Worm (Caenorhabditis elegans) whole organism, L2 larva: ENCODE data around the gene egl-21.

Source experiments
- R02D3.7 ChIP-seq: fragments of 150-350 bp; optimal IDR thresholded peaks from 2 replicates; lab custom pipeline; 2014; ENCODE audit warnings: missing biosample characterization, missing genetic modification characterization
- Y55F3AM.14 ChIP-seq: fragments of 200-800 bp; sonication (Bioruptor generic); optimal IDR thresholded peaks from 2 replicates; lab custom pipeline; 2018; ENCODE audit warnings: mild to moderate bottlenecking, missing genetic modification characterization, missing compliant biosample characterization
- alr-1 ChIP-seq: fragments of 150-350 bp; optimal IDR thresholded peaks from 2 replicates; lab custom pipeline; 2014; ENCODE audit warnings: missing biosample characterization, missing genetic modification characterization
- aly-2 ChIP-seq: fragments of 150-350 bp; optimal IDR thresholded peaks from 2 replicates; lab custom pipeline; 2014; ENCODE audit warnings: missing biosample characterization, missing genetic modification characterization
- ama-1 ChIP-seq: fragments of 150-350 bp; optimal IDR thresholded peaks from 2 replicates; lab custom pipeline; 2018; ENCODE audit warnings: inconsistent platforms
- blmp-1 ChIP-seq: sonication (generic microtip); optimal IDR thresholded peaks from 2 replicates; lab custom pipeline; 2017; ENCODE audit warnings: missing genetic modification characterization, mild to moderate bottlenecking, missing compliant biosample characterization, antibody characterized with exemption, moderate library complexity; ENCODE audit not compliant: insufficient read depth
- ceh-16 ChIP-seq: fragments of 150-350 bp; optimal IDR thresholded peaks from 2 replicates; lab custom pipeline; 2014; ENCODE audit warnings: missing biosample characterization, missing genetic modification characterization
- crh-2 ChIP-seq: sonication (generic microtip); optimal IDR thresholded peaks from 2 replicates; lab custom pipeline; 2017; ENCODE audit warnings: missing biosample characterization, missing genetic modification characterization
- dmd-4 ChIP-seq: sonication (generic microtip); optimal IDR thresholded peaks from 2 replicates; lab custom pipeline; 2017; ENCODE audit warnings: missing biosample characterization, missing genetic modification characterization
- egl-27 ChIP-seq: sonication (generic microtip); optimal IDR thresholded peaks from 3 replicates; lab custom pipeline; 2017; ENCODE audit warnings: missing biosample characterization, missing genetic modification reagents, missing genetic modification characterization
- elt-1 ChIP-seq: fragments of 150-350 bp; optimal IDR thresholded peaks from 2 replicates; lab custom pipeline; 2014; ENCODE audit warnings: missing biosample characterization, missing genetic modification characterization
- fos-1 ChIP-seq: fragments of 150-350 bp; optimal IDR thresholded peaks from 2 replicates; lab custom pipeline; 2014; ENCODE audit warnings: missing biosample characterization, missing genetic modification characterization
- gmeb-1 ChIP-seq: fragments of 150-350 bp; optimal IDR thresholded peaks from 2 replicates; lab custom pipeline; 2014; ENCODE audit warnings: missing biosample characterization, missing genetic modification characterization
- lin-13 ChIP-seq: fragments of 150-350 bp; optimal IDR thresholded peaks from 2 replicates; lab custom pipeline; 2014; ENCODE audit warnings: missing biosample characterization, missing genetic modification reagents, missing genetic modification characterization
- lin-39 ChIP-seq: fragments of 150-350 bp; optimal IDR thresholded peaks from 2 replicates; lab custom pipeline; 2014; ENCODE audit warnings: missing biosample characterization, missing genetic modification reagents, missing genetic modification characterization
- lsy-2 ChIP-seq, 2 experiments: fragments of 150-350 bp in 1 of 2; sonication (generic microtip) in 1 of 2; optimal IDR thresholded peaks; 2 replicates each; lab custom pipeline; 2014 to 2017; ENCODE audit warnings: missing biosample characterization in 2 of 2, missing genetic modification characterization in 2 of 2
- mab-5 ChIP-seq: fragments of 150-350 bp; optimal IDR thresholded peaks from 2 replicates; lab custom pipeline; 2014; ENCODE audit warnings: missing biosample characterization, missing genetic modification characterization
- mdl-1 ChIP-seq, 2 experiments: fragments of 150-350 bp in 1 of 2; sonication (generic microtip) in 1 of 2; optimal IDR thresholded peaks; 2 replicates each; lab custom pipeline; 2017; ENCODE audit warnings: missing biosample characterization in 2 of 2, missing genetic modification characterization in 2 of 2
- nhr-10 ChIP-seq: sonication (generic microtip); optimal IDR thresholded peaks from 2 replicates; lab custom pipeline; 2017; ENCODE audit warnings: missing biosample characterization, missing genetic modification characterization
- nhr-129 ChIP-seq: fragments of 150-350 bp; optimal IDR thresholded peaks from 2 replicates; lab custom pipeline; 2014; ENCODE audit warnings: missing biosample characterization, missing genetic modification characterization
- nhr-23 ChIP-seq: fragments of 150-350 bp; optimal IDR thresholded peaks from 2 replicates; lab custom pipeline; 2014; ENCODE audit warnings: missing biosample characterization, missing genetic modification reagents, missing genetic modification characterization
- nhr-237 ChIP-seq: fragments of 150-350 bp; optimal IDR thresholded peaks from 2 replicates; lab custom pipeline; 2014; ENCODE audit warnings: missing biosample characterization, missing genetic modification characterization
- nhr-25 ChIP-seq: fragments of 150-350 bp; sonication (generic microtip); optimal IDR thresholded peaks from 3 replicates; lab custom pipeline; 2014; ENCODE audit warnings: missing biosample characterization, missing genetic modification characterization
- nhr-6 ChIP-seq: fragments of 150-350 bp; optimal IDR thresholded peaks from 2 replicates; lab custom pipeline; 2014; ENCODE audit warnings: missing biosample characterization, missing genetic modification characterization
- nhr-77 ChIP-seq: fragments of 150-350 bp; optimal IDR thresholded peaks from 2 replicates; lab custom pipeline; 2014; ENCODE audit warnings: missing biosample characterization, missing genetic modification characterization
- peb-1 ChIP-seq: fragments of 150-350 bp; optimal IDR thresholded peaks from 2 replicates; lab custom pipeline; 2014; ENCODE audit warnings: missing biosample characterization, missing genetic modification characterization
- sem-4 ChIP-seq: fragments of 150-350 bp; optimal IDR thresholded peaks from 2 replicates; lab custom pipeline; 2014; ENCODE audit warnings: missing biosample characterization, missing genetic modification reagents, missing genetic modification characterization
- skn-1 ChIP-seq: sonication (generic microtip); optimal IDR thresholded peaks from 2 replicates; lab custom pipeline; 2017; ENCODE audit warnings: missing biosample characterization, missing genetic modification characterization
- sma-9 ChIP-seq, 2 experiments: fragments of 150-350 bp in 1 of 2; sonication (generic microtip) in 1 of 2; optimal IDR thresholded peaks; 2 replicates each; lab custom pipeline; 2014 to 2016; ENCODE audit warnings: missing genetic modification characterization in 2 of 2, mild to moderate bottlenecking in 1 of 2, missing biosample characterization in 1 of 2, missing compliant biosample characterization in 1 of 2, missing genetic modification reagents in 1 of 2, moderate library complexity in 1 of 2
- unc-39 ChIP-seq: fragments of 150-350 bp; optimal IDR thresholded peaks from 2 replicates; lab custom pipeline; 2014; ENCODE audit warnings: missing biosample characterization, missing genetic modification characterization
- unc-62 ChIP-seq: fragments of 150-350 bp; optimal IDR thresholded peaks from 2 replicates; lab custom pipeline; 2014; ENCODE audit warnings: missing biosample characterization, missing genetic modification reagents, missing genetic modification characterization
- ztf-1 ChIP-seq: fragments of 200-800 bp; sonication (Bioruptor generic); conservative IDR thresholded peaks from 2 replicates; pipeline ENCODE4 v1.3.6; 2022; ENCODE audit warnings: missing genetic modification characterization, missing compliant biosample characterization
- ztf-11 ChIP-seq: sonication (generic microtip); optimal IDR thresholded peaks from 2 replicates; lab custom pipeline; 2017; ENCODE audit warnings: missing biosample characterization, missing genetic modification characterization
- ztf-4 ChIP-seq: fragments of 150-350 bp; optimal IDR thresholded peaks from 2 replicates; lab custom pipeline; 2014; ENCODE audit warnings: missing biosample characterization, missing genetic modification characterization

Gene egl-21

DNA sequence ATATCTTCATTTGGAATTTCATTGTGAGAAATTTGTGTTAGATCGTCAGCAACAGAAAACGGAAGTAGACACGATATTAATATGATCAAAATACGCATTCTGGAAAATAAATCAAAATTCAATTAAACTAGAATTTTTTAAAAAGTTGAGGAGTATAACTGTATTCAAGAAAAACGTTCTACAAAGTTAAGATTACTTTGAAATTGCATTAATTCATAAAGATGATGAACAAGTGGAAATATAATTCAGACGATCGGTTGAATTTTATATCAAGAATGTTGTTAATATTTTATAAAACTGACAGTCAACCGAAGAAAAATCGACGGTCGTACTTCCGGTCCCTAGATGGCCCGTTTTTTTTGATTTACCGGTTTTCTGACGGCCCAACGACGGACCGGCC lies 28.6 kb downstream of the egl-21 start, which contains the start of gene F01D4.8:
F01D4.8 (minus strand) TSS at position 101 of the 400 bp plus-strand sequence.
- TF ChIP-seq fos-1 (tag; lab: Kevin White, UChicago) (no peak), ztf-4 (tag; lab: Kevin White, UChicago) (no peak), lin-13 (GFP tag; lab: Kevin White, UChicago) (no peak), gmeb-1 (tag; lab: Kevin White, UChicago) (no peak), unc-39 (tag; lab: Kevin White, UChicago) (no peak), nhr-23 (tag; lab: Kevin White, UChicago) (no peak), lin-39 (tag; lab: Kevin White, UChicago) (no peak), alr-1 (tag; lab: Kevin White, UChicago) (no peak)

DNA sequence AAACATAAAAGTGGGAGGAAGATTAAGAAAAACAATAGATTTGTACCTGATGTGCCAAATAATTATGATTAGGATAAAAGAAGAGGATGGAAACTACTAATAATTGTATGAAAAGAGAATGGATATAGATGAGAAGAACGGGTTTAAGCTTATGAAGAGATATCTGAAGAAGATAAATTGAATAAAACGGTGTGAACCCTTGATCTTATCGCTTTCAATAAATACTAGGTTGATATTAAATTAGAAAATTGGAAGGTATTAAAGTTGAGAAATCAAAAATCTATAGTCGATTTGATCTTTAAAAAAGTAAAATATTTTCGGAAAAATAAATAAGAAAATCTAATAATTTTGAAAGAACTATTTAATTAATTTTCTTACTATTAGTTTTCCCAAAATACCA lies 31.8 kb downstream of the egl-21 start, which contains the start of gene F13B12.4:
F13B12.4 (minus strand) TSS at position 101 of the 400 bp plus-strand sequence.
- TF ChIP-seq unc-62 (GFP tag; lab: Kevin White, UChicago), result no peak
- no peak for TF ChIP-seq Y55F3AM.14
- no peak for TF ChIP-seq mdl-1 (tag; optimal IDR thresholded peaks at IDR 0.05; lab: Kevin White, UChicago)
- no peak for TF ChIP-seq blmp-1
- no peak for TF ChIP-seq nhr-23 (tag; lab: Kevin White, UChicago)
- TF ChIP-seq nhr-129 (tag; lab: Kevin White, UChicago), result no peak
- TF ChIP-seq elt-1, result no peak
- TF ChIP-seq nhr-237, result no peak
- TF ChIP-seq nhr-77, result no peak
- TF ChIP-seq aly-2, result no peak
- TF ChIP-seq ztf-1 (GFP tag; lab: Robert Waterston, UW), result no peak
- no peak for TF ChIP-seq nhr-10
- no peak for TF ChIP-seq lin-39 (tag; lab: Kevin White, UChicago)
- no peak for TF ChIP-seq lin-13 (GFP tag; lab: Kevin White, UChicago)
- no peak for TF ChIP-seq ztf-4 (tag; lab: Kevin White, UChicago)
- no peak for TF ChIP-seq dmd-4
- TF ChIP-seq nhr-6 (tag; lab: Kevin White, UChicago), result no peak

ce11 chrIV:10443510-10443909 lies 38.1 kb downstream of the egl-21 start, which contains the start of gene F13B12.7:
TSS of gene F13B12.7 (plus strand) at chrIV:10443810.
- no peak for TF ChIP-seq peb-1
- no peak for TF ChIP-seq elt-1
- no peak for TF ChIP-seq ama-1
- no peak for TF ChIP-seq R02D3.7 (tag; lab: Kevin White, UChicago)
- no peak for TF ChIP-seq skn-1 (tag; lab: Kevin White, UChicago)
- TF ChIP-seq sma-9 (GFP tag; optimal IDR thresholded peaks at IDR 0.05; lab: Kevin White, UChicago), result no peak
- TF ChIP-seq sma-9 (tag; optimal IDR thresholded peaks at IDR 0.05; lab: Kevin White, UChicago), result no peak
- no peak for TF ChIP-seq gmeb-1 (tag; lab: Kevin White, UChicago)
- no peak for TF ChIP-seq ztf-11
- no peak for TF ChIP-seq unc-39 (tag; lab: Kevin White, UChicago)
- no peak for TF ChIP-seq lin-39 (tag; lab: Kevin White, UChicago)
- TF ChIP-seq mab-5, result no peak
- TF ChIP-seq fos-1 (tag; lab: Kevin White, UChicago), result no peak
- TF ChIP-seq unc-62 (GFP tag; lab: Kevin White, UChicago), result no peak
- TF ChIP-seq nhr-129 (tag; lab: Kevin White, UChicago), result no peak
- no peak for TF ChIP-seq lin-13 (GFP tag; lab: Kevin White, UChicago)
- no peak for TF ChIP-seq crh-2 (tag; lab: Kevin White, UChicago)
- no peak for TF ChIP-seq dmd-4
- no peak for TF ChIP-seq nhr-23 (tag; lab: Kevin White, UChicago)
- TF ChIP-seq ztf-1 (GFP tag; lab: Robert Waterston, UW), result no peak
- TF ChIP-seq Y55F3AM.14, result no peak
- TF ChIP-seq, all 48 proteins: peak for 0

DNA sequence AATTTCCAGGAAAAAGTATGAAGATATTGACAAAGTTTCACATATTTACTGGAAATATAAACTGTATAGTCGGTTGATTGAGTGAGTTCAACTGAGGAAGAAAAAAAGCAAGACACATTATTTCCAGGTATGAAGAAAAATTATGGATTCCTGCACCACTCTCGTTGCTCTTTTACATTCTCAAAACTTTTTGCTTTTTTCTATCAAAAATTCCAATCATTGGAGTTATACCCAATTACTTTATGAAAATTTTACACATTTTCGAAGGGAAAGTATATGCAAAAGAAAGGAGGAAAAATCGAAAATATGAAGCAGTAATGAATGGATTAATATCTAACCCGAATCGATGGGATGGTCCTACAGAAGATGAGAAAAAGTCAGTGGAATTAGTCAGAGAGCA lies 38.7 kb downstream of the egl-21 start:
- no peak for TF ChIP-seq sem-4 (tag; lab: Kevin White, UChicago)
- TF ChIP-seq gmeb-1 (tag; lab: Kevin White, UChicago), result no peak
- no peak for TF ChIP-seq egl-27
- TF ChIP-seq nhr-6 (tag; lab: Kevin White, UChicago), result no peak
- TF ChIP-seq lsy-2 (tag; optimal IDR thresholded peaks at IDR 0.05; lab: Kevin White, UChicago), result no peak
- TF ChIP-seq lin-13 (GFP tag; lab: Kevin White, UChicago), result no peak
- TF ChIP-seq nhr-237, result no peak
- TF ChIP-seq ceh-16, result no peak
- TF ChIP-seq skn-1 (tag; lab: Kevin White, UChicago), result no peak
- no peak for TF ChIP-seq nhr-25 (tag; lab: Kevin White, UChicago)
- TF ChIP-seq ztf-1 (GFP tag; lab: Robert Waterston, UW), result no peak
- TF ChIP-seq fos-1 (tag; lab: Kevin White, UChicago), result no peak
- no peak for TF ChIP-seq mab-5
- no peak for TF ChIP-seq ztf-4 (tag; lab: Kevin White, UChicago)
- TF ChIP-seq lin-39 (tag; lab: Kevin White, UChicago), result no peak
- no peak for TF ChIP-seq ztf-11
- no peak for TF ChIP-seq aly-2
- no peak for TF ChIP-seq peb-1
